Fruit fly (Drosophila melanogaster) whole organism, prepupa: ENCODE results near the gene CG43897.

Source experiments
- Blimp-1 ChIP-seq: fragments of 200-800 bp; sonication (Bioruptor generic); optimal IDR thresholded peaks from 3 replicates; lab custom pipeline; 2017; ENCODE audit warnings: missing biosample characterization, missing genetic modification characterization, mild to moderate bottlenecking, moderate library complexity, missing genetic modification reagents
- CG6854 ChIP-seq: fragments of 200-800 bp; sonication (Bioruptor generic); optimal IDR thresholded peaks from 2 replicates; lab custom pipeline; 2017; ENCODE audit warnings: missing biosample characterization, mild to moderate bottlenecking, missing genetic modification characterization
- CG8119 ChIP-seq: fragments of 200-800 bp; sonication (Bioruptor generic); IDR thresholded peaks from 3 replicates; pipeline ENCODE4 v1.3.6; 2022; ENCODE audit warnings: missing biosample characterization, missing genetic modification characterization
- Eip78C ChIP-seq: fragments of 200-800 bp; sonication (Bioruptor generic); peaks from one replicate; lab custom pipeline; 2016; ENCODE audit warnings: missing biosample characterization, missing genetic modification characterization
- Ets21C ChIP-seq: fragments of 200-800 bp; sonication (Bioruptor generic); optimal IDR thresholded peaks from 3 replicates; lab custom pipeline; 2016; ENCODE audit warnings: missing biosample characterization, missing genetic modification characterization
- Lpt ChIP-seq: fragments of 200-800 bp; sonication (Bioruptor generic); optimal IDR thresholded peaks from 3 replicates; lab custom pipeline; 2016; ENCODE audit warnings: missing biosample characterization, missing genetic modification characterization
- Sox102F ChIP-seq: fragments of 200-800 bp; sonication (Bioruptor generic); optimal IDR thresholded peaks from 2 replicates; lab custom pipeline; 2016; ENCODE audit warnings: missing biosample characterization, mild to moderate bottlenecking, missing genetic modification characterization
- acj6 ChIP-seq: fragments of 200-800 bp; sonication (Bioruptor generic); optimal IDR thresholded peaks from 3 replicates; lab custom pipeline; 2016; ENCODE audit warnings: missing biosample characterization, missing genetic modification characterization
- eg ChIP-seq: fragments of 200-800 bp; sonication (Bioruptor generic); IDR thresholded peaks from 3 replicates; pipeline ENCODE4 v1.3.6; 2022; ENCODE audit warnings: missing biosample characterization, missing genetic modification characterization
- fkh ChIP-seq: fragments of 200-800 bp; sonication (Bioruptor generic); optimal IDR thresholded peaks from 3 replicates; lab custom pipeline; 2017; ENCODE audit warnings: missing biosample characterization, mild to moderate bottlenecking, missing genetic modification characterization, moderate library complexity

- TF ChIP-seq Sox102F (GFP tag; lab: Kevin White, UChicago), result no peak
- no peak for TF ChIP-seq CG6854 (GFP tag; lab: Kevin White, UChicago)
- TF ChIP-seq Ets21C, result no peak
- TF ChIP-seq CG8119 (GFP tag; lab: Robert Waterston, UW), result no peak
- TF ChIP-seq eg (GFP tag; lab: Robert Waterston, UW), result no peak
- no peak for TF ChIP-seq Blimp-1 (GFP tag; lab: Kevin White, UChicago)
- TF ChIP-seq fkh (GFP tag; lab: Kevin White, UChicago), result no peak
- no peak for TF ChIP-seq Eip78C (GFP tag; lab: Kevin White, UChicago)
- no peak for TF ChIP-seq Lpt (GFP tag; lab: Kevin White, UChicago)
- TF ChIP-seq acj6 (GFP tag; lab: Kevin White, UChicago), result no peak
Measured at dm6 chr3L:9823797-9824196, 10.2 kb downstream of the CG43897 start, which contains the start of gene Ilp5.
